Worm (Caenorhabditis elegans) whole organism, dauer: Measurements from ENCODE around the gene R13A5.11.

Experiments
- unc-62 ChIP-seq: sonication (generic microtip); optimal IDR thresholded peaks from 2 replicates; lab custom pipeline; 2017; ENCODE audit warnings: missing biosample characterization, missing genetic modification reagents, missing genetic modification characterization

The R13A5.11 gene

DNA sequence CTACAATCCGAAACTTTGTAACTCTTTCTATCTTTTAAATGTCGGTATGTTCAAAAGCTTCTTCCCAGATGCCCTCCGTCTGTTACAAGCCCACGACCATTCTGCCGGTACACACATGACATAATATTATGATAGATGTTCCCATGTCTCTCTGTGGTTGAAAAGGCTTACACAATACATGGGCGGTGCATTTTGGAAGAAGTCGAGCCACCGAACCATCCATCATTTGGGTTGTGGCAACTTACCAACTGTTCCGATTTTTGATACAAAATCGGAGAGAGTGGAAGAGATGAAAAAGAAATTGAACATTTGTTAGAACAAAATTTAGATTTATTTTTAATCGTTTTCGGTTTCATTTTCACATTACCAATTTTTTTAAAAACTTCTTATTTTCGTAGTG is 44.2 kb downstream of the R13A5.11 start:
- TF ChIP-seq unc-62, result no peak

DNA sequence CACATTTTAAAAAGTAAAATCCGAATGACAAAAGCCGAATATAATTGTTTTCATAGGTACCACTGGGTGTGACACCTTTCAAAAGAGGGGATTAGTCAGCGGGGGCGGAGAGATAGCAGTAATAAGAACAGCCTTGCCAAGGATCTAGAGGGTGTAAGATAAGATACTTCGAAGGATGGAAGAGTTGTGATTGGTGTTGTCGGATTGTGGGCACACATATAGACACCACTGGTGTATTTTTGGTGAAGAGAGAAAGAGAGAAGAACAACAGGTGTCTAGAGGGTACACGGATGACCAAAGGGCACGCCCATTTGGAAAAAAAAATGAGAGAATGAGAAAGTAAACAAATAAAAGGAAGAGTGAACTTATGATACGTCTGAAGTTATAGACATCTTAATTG is 47.9 kb downstream of the R13A5.11 start:
- no peak for TF ChIP-seq unc-62

DNA sequence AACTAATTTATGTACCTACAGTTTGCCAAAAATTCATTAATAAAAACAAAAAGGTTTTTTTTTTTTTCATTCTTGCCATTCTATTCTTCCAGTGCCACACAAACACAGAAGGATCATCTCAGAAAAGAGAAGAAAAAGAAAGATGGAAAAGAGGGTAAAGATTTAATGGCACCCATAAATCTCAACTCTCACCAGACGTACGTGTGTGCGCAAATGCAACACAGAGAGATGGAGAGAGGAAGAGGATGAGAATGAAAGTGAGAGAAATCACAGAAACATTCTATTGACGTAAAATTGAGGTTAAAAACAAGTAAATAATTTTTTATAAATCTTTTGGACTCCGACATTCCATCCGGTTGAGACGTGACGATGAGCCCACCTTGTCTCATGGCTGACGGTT is 48.9 kb downstream of the R13A5.11 start:
- no peak for TF ChIP-seq unc-62

DNA sequence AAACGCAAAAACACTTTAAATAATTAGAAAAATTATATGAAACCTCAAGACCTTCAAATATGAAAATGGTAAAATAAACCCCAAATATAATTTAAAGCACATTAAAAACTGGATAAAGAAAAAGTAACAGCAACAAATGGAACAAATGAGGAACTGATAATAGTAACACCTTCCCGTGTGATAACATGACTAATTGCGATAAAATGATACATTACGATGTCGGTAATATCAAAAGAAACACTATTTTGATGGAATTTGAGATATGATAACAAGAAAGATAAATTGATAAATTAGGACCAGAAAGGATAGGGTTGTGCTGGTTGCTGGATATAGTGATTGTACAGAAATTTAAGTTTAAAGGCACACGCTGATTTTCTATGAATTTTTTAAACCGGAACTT is 51.1 kb downstream of the R13A5.11 start:
- TF ChIP-seq unc-62, result no peak
